Fruit fly (Drosophila melanogaster) whole organism, embryonic: Measurements from ENCODE around the gene CG5921.
A peak's percentile ranks its signal among the peaks of the same experiment; 100 is the strongest.

ENCODE experiments used
- Ada2b ChIP-seq: fragments of 200-800 bp; sonication (Bioruptor generic); IDR thresholded peaks from 2 replicates; pipeline ENCODE4 v1.3.6; 2022; ENCODE audit warnings: missing biosample characterization, missing genetic modification characterization
- CG10209 ChIP-seq: fragments of 200-800 bp; sonication (Bioruptor generic); optimal IDR thresholded peaks from 3 replicates; lab custom pipeline; 2017; ENCODE audit warnings: missing biosample characterization, mild to moderate bottlenecking, missing genetic modification characterization, missing genetic modification reagents
- CG11560 ChIP-seq: fragments of 200-800 bp; sonication (Bioruptor generic); IDR thresholded peaks from 3 replicates; pipeline ENCODE4 v1.3.6; 2022; ENCODE audit warnings: missing biosample characterization, missing genetic modification characterization
- CG12104 ChIP-seq: fragments of 200-800 bp; sonication (Bioruptor generic); optimal IDR thresholded peaks from 3 replicates; lab custom pipeline; 2016; ENCODE audit warnings: missing biosample characterization, missing genetic modification characterization
- CG12391 ChIP-seq: fragments of 200-800 bp; sonication (Bioruptor generic); optimal IDR thresholded peaks from 3 replicates; lab custom pipeline; 2018; ENCODE audit warnings: missing biosample characterization, mild to moderate bottlenecking, missing genetic modification characterization, moderate library complexity
- CG13296 ChIP-seq: fragments of 200-800 bp; sonication (Bioruptor generic); optimal IDR thresholded peaks from 3 replicates; lab custom pipeline; 2018; ENCODE audit warnings: missing biosample characterization, mild to moderate bottlenecking, missing genetic modification characterization
- CG15269 ChIP-seq: fragments of 200-800 bp; sonication (Bioruptor generic); optimal IDR thresholded peaks from 2 replicates; lab custom pipeline; 2018; ENCODE audit warnings: missing biosample characterization, mild to moderate bottlenecking, missing genetic modification characterization, moderate library complexity
- CG15601 ChIP-seq: fragments of 200-800 bp; sonication (Bioruptor generic); optimal IDR thresholded peaks from 3 replicates; lab custom pipeline; 2019; ENCODE audit warnings: missing biosample characterization, mild to moderate bottlenecking, missing genetic modification characterization, moderate library complexity
- CG18011 ChIP-seq: fragments of 200-800 bp; sonication (Bioruptor generic); optimal IDR thresholded peaks from 2 replicates; lab custom pipeline; 2017; ENCODE audit warnings: missing biosample characterization, missing genetic modification characterization, mild to moderate bottlenecking, moderate library complexity, missing genotype
- CG2678 ChIP-seq: fragments of 200-800 bp; sonication (Bioruptor generic); optimal IDR thresholded peaks from 3 replicates; lab custom pipeline; 2019; ENCODE audit warnings: missing biosample characterization, mild to moderate bottlenecking, missing genetic modification characterization, moderate library complexity
- CG32772 ChIP-seq: fragments of 200-800 bp; sonication (Bioruptor generic); IDR thresholded peaks from 2 replicates; pipeline ENCODE4 v1.3.6; 2022; ENCODE audit warnings: missing biosample characterization, missing genetic modification characterization
- CG3281 ChIP-seq: fragments of 200-800 bp; sonication (Bioruptor generic); optimal IDR thresholded peaks from 3 replicates; lab custom pipeline; 2017; ENCODE audit warnings: missing biosample characterization, mild to moderate bottlenecking, missing genetic modification characterization
- CG3995 ChIP-seq: fragments of 200-800 bp; sonication (Bioruptor generic); optimal IDR thresholded peaks from 3 replicates; lab custom pipeline; 2016; ENCODE audit warnings: missing biosample characterization, missing genetic modification characterization
- CG4424 ChIP-seq: fragments of 200-800 bp; sonication (Bioruptor generic); optimal IDR thresholded peaks from 3 replicates; lab custom pipeline; 2016; ENCODE audit warnings: missing biosample characterization, missing genetic modification characterization
- CG4707 ChIP-seq: fragments of 200-800 bp; sonication (Bioruptor generic); optimal IDR thresholded peaks from 2 replicates; lab custom pipeline; 2018; ENCODE audit warnings: missing biosample characterization, mild to moderate bottlenecking, missing genetic modification characterization, moderate library complexity
- CG6175 ChIP-seq: fragments of 200-800 bp; sonication (Bioruptor generic); IDR thresholded peaks from 3 replicates; pipeline ENCODE4 v1.3.6; 2022; ENCODE audit warnings: missing biosample characterization, missing genetic modification characterization
- CG6689 ChIP-seq: fragments of 200-800 bp; sonication (Bioruptor generic); IDR thresholded peaks from 2 replicates; pipeline ENCODE4 v1.3.6; 2022; ENCODE audit warnings: missing biosample characterization, missing genetic modification characterization
- CG7372 ChIP-seq: fragments of 200-800 bp; sonication (Bioruptor generic); IDR thresholded peaks from 2 replicates; pipeline ENCODE4 v1.3.6; 2022; ENCODE audit warnings: missing biosample characterization, missing genetic modification characterization
- CG8388 ChIP-seq: fragments of 200-800 bp; sonication (Bioruptor generic); optimal IDR thresholded peaks from 2 replicates; lab custom pipeline; 2019; ENCODE audit warnings: missing biosample characterization, mild to moderate bottlenecking, missing genetic modification characterization, moderate library complexity
- CG8765 ChIP-seq: fragments of 200-800 bp; sonication (Bioruptor generic); IDR thresholded peaks from 2 replicates; pipeline ENCODE4 v1.3.6; 2022; ENCODE audit warnings: missing biosample characterization, missing genetic modification characterization
- CG9437 ChIP-seq: fragments of 200-800 bp; sonication (Bioruptor generic); optimal IDR thresholded peaks from 2 replicates; lab custom pipeline; 2018; ENCODE audit warnings: missing biosample characterization, mild to moderate bottlenecking, missing genetic modification characterization
- CG9727 ChIP-seq: fragments of 200-800 bp; sonication (Bioruptor generic); optimal IDR thresholded peaks from 3 replicates; lab custom pipeline; 2017; ENCODE audit warnings: missing biosample characterization, mild to moderate bottlenecking, missing genetic modification characterization
- Chrac-16 ChIP-seq: fragments of 200-800 bp; sonication (Bioruptor generic); optimal IDR thresholded peaks from 3 replicates; lab custom pipeline; 2016; ENCODE audit warnings: missing biosample characterization, missing genetic modification characterization
- Dll ChIP-seq: fragments of 200-800 bp; sonication (Bioruptor generic); IDR thresholded peaks from 4 replicates; pipeline ENCODE4 v1.3.6; 2022; ENCODE audit warnings: missing biosample characterization, missing genetic modification characterization; ENCODE audit not compliant: partially characterized antibody
- Fer3 ChIP-seq: fragments of 200-800 bp; sonication (Bioruptor generic); optimal IDR thresholded peaks from 2 replicates; lab custom pipeline; 2018; ENCODE audit warnings: missing biosample characterization, mild to moderate bottlenecking, missing genetic modification characterization, moderate library complexity
- HLH4C ChIP-seq: fragments of 200-800 bp; sonication (Bioruptor generic); IDR thresholded peaks from 3 replicates; pipeline ENCODE4 v1.3.6; 2022; ENCODE audit warnings: missing biosample characterization, missing genetic modification characterization; ENCODE audit not compliant: partially characterized antibody
- Lim3 ChIP-seq: fragments of 200-800 bp; sonication (Bioruptor generic); IDR thresholded peaks from 2 replicates; pipeline ENCODE4 v1.3.6; 2022; ENCODE audit warnings: missing biosample characterization, missing genetic modification characterization
- Meics ChIP-seq: fragments of 200-800 bp; sonication (Bioruptor generic); optimal IDR thresholded peaks from 2 replicates; lab custom pipeline; 2017; ENCODE audit warnings: missing biosample characterization, mild to moderate bottlenecking, missing genetic modification characterization
- Nf-YC ChIP-seq: fragments of 200-800 bp; optimal IDR thresholded peaks from 3 replicates; lab custom pipeline; 2019; ENCODE audit warnings: missing biosample characterization, mild to moderate bottlenecking, missing genetic modification characterization, moderate library complexity
- Rfx ChIP-seq: fragments of 200-800 bp; sonication (Bioruptor generic); IDR thresholded peaks from 2 replicates; pipeline ENCODE4 v1.3.6; 2022; ENCODE audit warnings: missing biosample characterization, missing genetic modification characterization
- Sox100B ChIP-seq: fragments of 200-800 bp; sonication (Bioruptor generic); optimal IDR thresholded peaks from 3 replicates; lab custom pipeline; 2018; ENCODE audit warnings: missing biosample characterization, mild to moderate bottlenecking, missing genetic modification characterization
- ac ChIP-seq: fragments of 200-800 bp; sonication (Bioruptor generic); optimal IDR thresholded peaks from 3 replicates; lab custom pipeline; 2017; ENCODE audit warnings: missing biosample characterization, mild to moderate bottlenecking, missing genetic modification characterization
- bigmax ChIP-seq: fragments of 200-800 bp; sonication (Bioruptor generic); optimal IDR thresholded peaks from 2 replicates; lab custom pipeline; 2018; ENCODE audit warnings: missing biosample characterization, mild to moderate bottlenecking, missing genetic modification characterization
- dmrt11E ChIP-seq: fragments of 200-800 bp; sonication (Bioruptor generic); optimal IDR thresholded peaks from 3 replicates; lab custom pipeline; 2018; ENCODE audit warnings: missing biosample characterization, mild to moderate bottlenecking, missing genetic modification characterization, moderate library complexity
- dpn ChIP-seq, 2 experiments: fragments of 200-800 bp; sonication (Bioruptor generic); optimal IDR thresholded peaks; 3 replicates each; lab custom pipeline; 2016; ENCODE audit warnings: missing biosample characterization in 2 of 2, missing genetic modification characterization in 2 of 2
- esg ChIP-seq: fragments of 200-800 bp; sonication (Bioruptor generic); conservative IDR thresholded peaks from 2 replicates; pipeline ENCODE4 v1.3.6; 2022; ENCODE audit warnings: missing biosample characterization, missing genetic modification characterization
- exex ChIP-seq: fragments of 200-800 bp; sonication (Bioruptor generic); optimal IDR thresholded peaks from 4 replicates; lab custom pipeline; 2018; ENCODE audit warnings: missing biosample characterization, mild to moderate bottlenecking, missing genetic modification characterization, moderate library complexity
- fd3F ChIP-seq: fragments of 200-800 bp; sonication (Bioruptor generic); optimal IDR thresholded peaks from 2 replicates; lab custom pipeline; 2018; ENCODE audit warnings: missing biosample characterization, mild to moderate bottlenecking, missing genetic modification characterization, moderate library complexity
- fru ChIP-seq: fragments of >200 bp; optimal IDR thresholded peaks from 2 replicates; lab custom pipeline; 2017
- ftz-f1 ChIP-seq: fragments of 200-800 bp; sonication (Bioruptor generic); optimal IDR thresholded peaks from 2 replicates; lab custom pipeline; 2016; ENCODE audit warnings: missing biosample characterization, missing genetic modification characterization
- insv ChIP-seq, 2 experiments: fragments of 200-800 bp; sonication (Bioruptor generic); optimal IDR thresholded peaks; 3 replicates each; lab custom pipeline; 2016 to 2018; ENCODE audit warnings: missing biosample characterization in 2 of 2, missing genetic modification characterization in 2 of 2
- maf-S ChIP-seq: fragments of 200-800 bp; sonication (Bioruptor generic); optimal IDR thresholded peaks from 2 replicates; lab custom pipeline; 2016; ENCODE audit warnings: missing biosample characterization, missing genetic modification characterization
- nmo ChIP-seq: fragments of 200-800 bp; sonication (Bioruptor generic); optimal IDR thresholded peaks from 2 replicates; lab custom pipeline; 2018; ENCODE audit warnings: missing biosample characterization, mild to moderate bottlenecking, missing genetic modification characterization, moderate library complexity
- otp ChIP-seq: fragments of 200-800 bp; sonication (Bioruptor generic); IDR thresholded peaks from 3 replicates; pipeline ENCODE4, ENCODE4 v1.3.6; 2022; ENCODE audit warnings: missing biosample characterization, missing genetic modification characterization
- phol ChIP-seq: fragments of 200-800 bp; sonication (Bioruptor generic); optimal IDR thresholded peaks from 3 replicates; lab custom pipeline; 2018; ENCODE audit warnings: missing biosample characterization, mild to moderate bottlenecking, missing genetic modification characterization, moderate library complexity
- pum ChIP-seq: fragments of 200-800 bp; sonication (Bioruptor generic); optimal IDR thresholded peaks from 2 replicates; lab custom pipeline; 2016; ENCODE audit warnings: missing biosample characterization, missing genetic modification characterization
- tll ChIP-seq, 2 experiments: fragments of 200-800 bp in 1 of 2; fragments of >200 bp in 1 of 2; sonication (Bioruptor generic) in 1 of 2; optimal IDR thresholded peaks; 2 replicates each; lab custom pipeline; 2017 to 2019; ENCODE audit warnings: missing biosample characterization in 2 of 2, missing genetic modification characterization in 2 of 2, mild to moderate bottlenecking in 1 of 2, moderate library complexity in 1 of 2
- zfh2 ChIP-seq: fragments of 200-800 bp; sonication (Bioruptor generic); optimal IDR thresholded peaks from 2 replicates; lab custom pipeline; 2016; ENCODE audit warnings: missing biosample characterization, missing genetic modification characterization

Gene CG5921

dm6 chrX:6066316-6066715, 15.7 kb downstream of the CG5921 start, which contains the start of gene CG43115:
Gene CG43115, minus strand, starts transcription at chrX:6066416.
- TF ChIP-seq otp (no peak), ac (no peak), CG6175 (GFP tag; lab: Robert Waterston, UW) (no peak), pum (GFP tag; lab: Kevin White, UChicago) (no peak), HLH4C (GFP tag; lab: Robert Waterston, UW) (no peak), nmo (GFP tag; lab: Kevin White, UChicago) (no peak), CG3995 (GFP tag; lab: Kevin White, UChicago) (no peak)

dm6 chrX:6067281-6068008, 16.8 kb downstream of the CG5921 start, which contains the start of gene CG5928:
Gene CG5928, plus strand, starts transcription at chrX:6067958.
- peak; percentile 29 for TF ChIP-seq CG12391 (tag; lab: Kevin White, UChicago)
- TF ChIP-seq Sox100B = peak; percentile 62
- TF ChIP-seq dmrt11E (tag; lab: Kevin White, UChicago) = no peak
- no peak for TF ChIP-seq CG18011 (GFP tag; lab: Kevin White, UChicago)
- TF ChIP-seq tll (GFP tag; optimal IDR thresholded peaks at IDR 0.05; lab: Kevin White, UChicago) = no peak
- TF ChIP-seq exex (tag; lab: Kevin White, UChicago) = no peak
- TF ChIP-seq CG4707 = no peak
- peak; percentile 52 for TF ChIP-seq CG10209 (GFP tag; lab: Kevin White, UChicago)
- TF ChIP-seq CG13296 (GFP tag; lab: Kevin White, UChicago) = peak; percentile 39
- no peak for TF ChIP-seq Dll (GFP tag; lab: Robert Waterston, UW)
- TF ChIP-seq insv (GFP tag; optimal IDR thresholded peaks at IDR 0.05; lab: Kevin White, UChicago) = no peak
- peak; percentile 38; the same call in 1 of the 2 replicates for TF ChIP-seq CG6689 (GFP tag; lab: Robert Waterston, UW)
- TF ChIP-seq esg = peak; percentile 44
- peak; percentile 17 for TF ChIP-seq Fer3 (tag; lab: Kevin White, UChicago)
- peak; percentile 51 for TF ChIP-seq Meics (GFP tag; lab: Kevin White, UChicago)
- peak; percentile 51 for TF ChIP-seq Nf-YC
- TF ChIP-seq Ada2b (GFP tag; lab: Robert Waterston, UW) = peak; percentile 43; the same call in 1 of the 2 replicates
- TF ChIP-seq CG15269 = peak; percentile 59
- TF ChIP-seq CG9437 = peak; percentile 15
- TF ChIP-seq fd3F (GFP tag; lab: Kevin White, UChicago) = peak; percentile 6
- TF ChIP-seq fru (lab: Kevin White, UChicago) = no peak
- TF ChIP-seq CG2678 (tag; lab: Kevin White, UChicago) = peak; percentile 73
- peak; percentile 68 for TF ChIP-seq phol (tag; lab: Kevin White, UChicago)
- no peak for TF ChIP-seq ftz-f1
- peak; percentile 16 for TF ChIP-seq CG8388 (GFP tag; lab: Kevin White, UChicago)
- TF ChIP-seq Chrac-16 = no peak
- TF ChIP-seq CG8765 (GFP tag; lab: Robert Waterston, UW) = no peak
- TF ChIP-seq maf-S = no peak
- no peak for TF ChIP-seq zfh2 (GFP tag; lab: Kevin White, UChicago)
- peak; percentile 25 for TF ChIP-seq CG3281 (GFP tag; lab: Kevin White, UChicago)
- no peak for TF ChIP-seq CG9727 (GFP tag; lab: Kevin White, UChicago)
- no peak for TF ChIP-seq Lim3 (GFP tag; lab: Robert Waterston, UW)
- TF ChIP-seq dpn (GFP tag; optimal IDR thresholded peaks at IDR 0.05; lab: Kevin White, UChicago) = peak in 1 of 2 experiments; percentile 14
- no peak for TF ChIP-seq bigmax (GFP tag; lab: Kevin White, UChicago)
- peak; percentile 17; the same call in 1 of the 2 replicates for TF ChIP-seq Rfx
- TF ChIP-seq CG11560 (tag; lab: Robert Waterston, UW) = no peak
- TF ChIP-seq CG12104 (GFP tag; lab: Kevin White, UChicago) = peak; percentile 10
- no peak for TF ChIP-seq CG7372
- TF ChIP-seq CG32772 (GFP tag; lab: Robert Waterston, UW) = no peak
- TF ChIP-seq CG15601 (tag; lab: Kevin White, UChicago) = no peak
- TF ChIP-seq CG4424 = peak; percentile 38
